Worm (Caenorhabditis elegans) whole organism, mixed stage, embryonic: ENCODE measurements around the gene fbxb-46.
"Not testable (repeated sequence)": the region's sequence is repeated elsewhere in the genome, so short reads cannot be mapped to it uniquely, and the experiment has no call there.

ENCODE experiments used
- ceh-43 ChIP-seq: fragments of 200-800 bp; sonication (Bioruptor generic); optimal IDR thresholded peaks from 2 replicates; lab custom pipeline; 2018; ENCODE audit warnings: mild to moderate bottlenecking, missing genetic modification characterization, moderate library complexity, missing compliant biosample characterization
- ces-1 ChIP-seq: fragments of 150-350 bp; optimal IDR thresholded peaks from 2 replicates; lab custom pipeline; 2014; ENCODE audit warnings: missing biosample characterization, missing genetic modification reagents, missing genetic modification characterization
- elt-1 ChIP-seq: sonication (generic microtip); optimal IDR thresholded peaks from 2 replicates; lab custom pipeline; 2017; ENCODE audit warnings: missing genetic modification characterization, mild to moderate bottlenecking, missing compliant biosample characterization, antibody characterized with exemption, moderate library complexity, borderline replicate concordance; ENCODE audit not compliant: insufficient read depth
- lsy-2 ChIP-seq: fragments of 150-350 bp; optimal IDR thresholded peaks from 2 replicates; lab custom pipeline; 2014; ENCODE audit warnings: missing biosample characterization, missing genetic modification characterization
- nhr-12 ChIP-seq: fragments of 150-350 bp; optimal IDR thresholded peaks from 2 replicates; lab custom pipeline; 2014; ENCODE audit warnings: missing biosample characterization, missing genetic modification characterization
- nhr-237 ChIP-seq: fragments of 150-350 bp; optimal IDR thresholded peaks from 2 replicates; lab custom pipeline; 2014; ENCODE audit warnings: missing biosample characterization, missing genetic modification characterization
- pha-4 ChIP-seq: fragments of 150-350 bp; optimal IDR thresholded peaks from 2 replicates; lab custom pipeline; 2018; ENCODE audit warnings: missing biosample characterization, missing genetic modification reagents, missing genetic modification characterization
- snpc-4 ChIP-seq: fragments of 150-350 bp; optimal IDR thresholded peaks from 2 replicates; lab custom pipeline; 2014; ENCODE audit warnings: missing biosample characterization, missing genetic modification characterization
- unc-120 ChIP-seq: sonication (generic microtip); optimal IDR thresholded peaks from 2 replicates; lab custom pipeline; 2017; ENCODE audit warnings: missing genetic modification characterization, missing compliant biosample characterization; ENCODE audit not compliant: poor library complexity, severe bottlenecking
- unc-62 ChIP-seq: fragments of 150-350 bp; optimal IDR thresholded peaks from 2 replicates; lab custom pipeline; 2014; ENCODE audit warnings: missing biosample characterization, missing genetic modification reagents, missing genetic modification characterization
- ztf-11 ChIP-seq: fragments of 150-350 bp; optimal IDR thresholded peaks from 2 replicates; lab custom pipeline; 2014; ENCODE audit warnings: missing biosample characterization, missing genetic modification characterization

DNA sequence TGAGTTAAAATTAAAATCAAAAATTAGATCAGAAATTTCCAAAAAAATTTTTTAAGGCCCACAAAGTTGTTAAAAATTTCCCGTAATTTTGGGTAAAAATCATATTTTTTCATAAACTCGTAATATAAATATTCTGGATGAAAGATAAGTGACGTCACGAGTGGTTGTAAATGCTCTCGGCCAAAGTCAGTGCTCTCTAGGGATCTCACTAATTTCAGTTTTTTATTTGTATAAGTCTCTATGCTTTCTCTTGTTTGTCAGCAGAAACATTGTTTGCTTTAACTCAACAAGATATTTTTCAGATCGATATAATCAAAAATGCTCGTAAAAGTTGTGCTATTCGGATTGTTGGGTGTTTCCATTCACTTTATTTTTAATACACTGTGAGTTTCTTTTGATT is 27.8 kb downstream of the fbxb-46 start, which contains the start of gene K05F6.4:
- not testable (repeated sequence) for TF ChIP-seq unc-62; nhr-237 (tag; lab: Kevin White, UChicago); ces-1; pha-4 (tag; lab: Kevin White, UChicago); ztf-11 (tag; lab: Kevin White, UChicago); snpc-4; ceh-43 (GFP tag; lab: Kevin White, UChicago); lsy-2 (tag; lab: Kevin White, UChicago); unc-120 (tag; lab: Kevin White, UChicago); nhr-12; elt-1 (tag; lab: Kevin White, UChicago)
